Fruit fly (Drosophila melanogaster): ENCODE results near the gene CalpC.

The CalpC gene

dm6 chrX:16296423-16297292 is 28.9 kb upstream of the CalpC start, which contains the start of gene CG3632 (continued):
- TF ChIP-seq Camta (GFP tag; optimal IDR thresholded peaks at IDR 0.05) (peak; percentile 41), ranshi (GFP tag; IDR thresholded peaks at IDR 0.05) (peak; percentile 53; the same call in 1 of the 2 replicates), crc (GFP tag; optimal IDR thresholded peaks at IDR 0.05) (no peak), Dip2 (GFP tag; IDR thresholded peaks at IDR 0.05) (no peak), D19A (tag; optimal IDR thresholded peaks at IDR 0.05) (no peak), gcm2 (GFP tag; optimal IDR thresholded peaks at IDR 0.05) (peak; percentile 26), CG8281 (tag; optimal IDR thresholded peaks at IDR 0.05) (no peak), gt (GFP tag; IDR thresholded peaks at IDR 0.05) (no peak), NK7.1 (GFP tag; optimal IDR thresholded peaks at IDR 0.05) (no peak), sisA (GFP tag; IDR thresholded peaks at IDR 0.05) (no peak), Hand (GFP tag; optimal IDR thresholded peaks at IDR 0.05) (no peak), CG12391 (tag; optimal IDR thresholded peaks at IDR 0.05) (no peak), chinmo (GFP tag; IDR thresholded peaks at IDR 0.05; ENCODE audit: partially characterized antibody) (peak; percentile 88; the same call in 3 of the 4 replicates), grau (tag; optimal IDR thresholded peaks at IDR 0.05) (peak; percentile 20), CG17568 (GFP tag; optimal IDR thresholded peaks at IDR 0.05) (no peak), CG10267 (tag; optimal IDR thresholded peaks at IDR 0.05) (peak; percentile 93), HLH4C (GFP tag; IDR thresholded peaks at IDR 0.05; ENCODE audit: partially characterized antibody) (peak; percentile 88), Doc2 (GFP tag; IDR thresholded peaks at IDR 0.05) (no peak), pita (GFP tag; optimal IDR thresholded peaks at IDR 0.05) (no peak), Dfd (GFP tag; optimal IDR thresholded peaks at IDR 0.05) (no peak), twi (tag; optimal IDR thresholded peaks at IDR 0.05) (no peak), Gsc (GFP tag; IDR thresholded peaks at IDR 0.05) (no peak), Dek (tag; optimal IDR thresholded peaks at IDR 0.05) (no peak), Atf3 (GFP tag; optimal IDR thresholded peaks at IDR 0.05) (peak; percentile 3), so (GFP tag; IDR thresholded peaks at IDR 0.05) (0 out of 3 replicates have a peak, but pooled peaks have one; percentile 11), lab (GFP tag; optimal IDR thresholded peaks at IDR 0.05) (no peak), caup (GFP tag; optimal IDR thresholded peaks at IDR 0.05; ENCODE audit: severe bottlenecking) (peak; percentile 6), Deaf1 (tag; optimal IDR thresholded peaks at IDR 0.05) (no peak), Spps (tag; optimal IDR thresholded peaks at IDR 0.05) (no peak), btn (GFP tag; optimal IDR thresholded peaks at IDR 0.05) (no peak), CG7963 (GFP tag; IDR thresholded peaks at IDR 0.05; ENCODE audit: partially characterized antibody) (peak; percentile 89), Jarid2 (GFP tag; optimal IDR thresholded peaks at IDR 0.05) (no peak), CG33557 (GFP tag; optimal IDR thresholded peaks at IDR 0.05) (no peak), CG18764 (GFP tag; optimal IDR thresholded peaks at IDR 0.05) (peak; percentile 6), Dad (GFP tag; optimal IDR thresholded peaks at IDR 0.05) (peak; percentile 55), Mrtf (GFP tag; IDR thresholded peaks at IDR 0.05) (no peak), tgo (GFP tag; IDR thresholded peaks at IDR 0.05) (no peak), CG31388 (GFP tag; optimal IDR thresholded peaks at IDR 0.05) (no peak), ci (GFP tag; IDR thresholded peaks at IDR 0.05) (no peak; the same call in 2 of the 3 replicates), kah (GFP tag; optimal IDR thresholded peaks at IDR 0.05) (no peak), crol (GFP tag; IDR thresholded peaks at IDR 0.05) (no peak), hth (optimal IDR thresholded peaks at IDR 0.05) (no peak), gsb-n (tag; optimal IDR thresholded peaks at IDR 0.05) (no peak), CG2678 (tag; optimal IDR thresholded peaks at IDR 0.05) (no peak), unpg (GFP tag; optimal IDR thresholded peaks at IDR 0.05) (no peak), dysf (GFP tag; IDR thresholded peaks at IDR 0.05) (no peak), Gug (GFP tag; IDR thresholded peaks at IDR 0.05) (no peak; the same call in 3 of the 4 replicates), fd64A (GFP tag; optimal IDR thresholded peaks at IDR 0.05) (no peak), Abd-B (GFP tag; optimal IDR thresholded peaks at IDR 0.05) (no peak)
